Fruit fly (Drosophila melanogaster) whole organism, embryonic: ENCODE data around the gene HERC2.
A peak's percentile ranks its signal among the peaks of the same experiment; 100 is the strongest.

ENCODE experiments used
- CG10366 ChIP-seq: fragments of 200-800 bp; sonication (Bioruptor generic); IDR thresholded peaks from 2 replicates; pipeline ENCODE4 v1.3.6; 2022; ENCODE audit warnings: missing biosample characterization, missing genetic modification characterization
- CG10979 ChIP-seq: fragments of 200-800 bp; sonication (Bioruptor generic); optimal IDR thresholded peaks from 2 replicates; lab custom pipeline; 2018; ENCODE audit warnings: missing biosample characterization, mild to moderate bottlenecking, missing genetic modification characterization, moderate library complexity
- CG12659 ChIP-seq: fragments of 200-800 bp; sonication (Bioruptor generic); optimal IDR thresholded peaks from 3 replicates; lab custom pipeline; 2017; ENCODE audit warnings: mild to moderate bottlenecking, missing biosample characterization, missing genetic modification reagents, missing genetic modification characterization
- CG14050 ChIP-seq: fragments of 200-800 bp; sonication (Bioruptor generic); IDR thresholded peaks from 3 replicates; pipeline ENCODE4 v1.3.6; 2022; ENCODE audit warnings: missing biosample characterization, missing genetic modification characterization
- CG14710 ChIP-seq: fragments of 200-800 bp; sonication (Bioruptor generic); optimal IDR thresholded peaks from 3 replicates; lab custom pipeline; 2019; ENCODE audit warnings: missing biosample characterization, mild to moderate bottlenecking, missing genetic modification characterization, moderate library complexity
- CG1603 ChIP-seq: fragments of 200-800 bp; sonication (Bioruptor generic); optimal IDR thresholded peaks from 2 replicates; lab custom pipeline; 2019; ENCODE audit warnings: missing biosample characterization, mild to moderate bottlenecking, missing genetic modification characterization, moderate library complexity
- CG17802 ChIP-seq: fragments of 200-800 bp; sonication (Bioruptor generic); optimal IDR thresholded peaks from 2 replicates; lab custom pipeline; 2018; ENCODE audit warnings: missing biosample characterization, mild to moderate bottlenecking, missing genetic modification characterization, moderate library complexity
- CG17912 ChIP-seq: fragments of 200-800 bp; sonication (Bioruptor generic); optimal IDR thresholded peaks from 2 replicates; lab custom pipeline; 2018; ENCODE audit warnings: missing biosample characterization, mild to moderate bottlenecking, missing genetic modification characterization
- CG2116 ChIP-seq: fragments of 200-800 bp; sonication (Bioruptor generic); optimal IDR thresholded peaks from 3 replicates; lab custom pipeline; 2018; ENCODE audit warnings: missing biosample characterization, mild to moderate bottlenecking, missing genetic modification characterization
- CG30020 ChIP-seq: fragments of 200-800 bp; optimal IDR thresholded peaks from 2 replicates; lab custom pipeline; 2019; ENCODE audit warnings: missing biosample characterization, mild to moderate bottlenecking, missing genetic modification characterization, moderate library complexity
- CG30403 ChIP-seq: fragments of 200-800 bp; sonication (Bioruptor generic); optimal IDR thresholded peaks from 3 replicates; lab custom pipeline; 2016; ENCODE audit warnings: missing biosample characterization, missing genetic modification characterization
- CG6689 ChIP-seq: fragments of 200-800 bp; sonication (Bioruptor generic); IDR thresholded peaks from 2 replicates; pipeline ENCODE4 v1.3.6; 2022; ENCODE audit warnings: missing biosample characterization, missing genetic modification characterization
- CG6813 ChIP-seq: fragments of 200-800 bp; sonication (Bioruptor generic); optimal IDR thresholded peaks from 2 replicates; lab custom pipeline; 2017; ENCODE audit warnings: missing biosample characterization, missing genetic modification characterization, mild to moderate bottlenecking, moderate library complexity, missing genetic modification reagents
- CG6854 ChIP-seq: fragments of 200-800 bp; sonication (Bioruptor generic); optimal IDR thresholded peaks from 3 replicates; lab custom pipeline; 2017; ENCODE audit warnings: missing biosample characterization, mild to moderate bottlenecking, missing genetic modification characterization
- CG7556 ChIP-seq: fragments of 200-800 bp; sonication (Bioruptor generic); optimal IDR thresholded peaks from 2 replicates; lab custom pipeline; 2017; ENCODE audit warnings: missing biosample characterization, mild to moderate bottlenecking, missing genetic modification characterization
- CG9437 ChIP-seq: fragments of 200-800 bp; sonication (Bioruptor generic); optimal IDR thresholded peaks from 2 replicates; lab custom pipeline; 2018; ENCODE audit warnings: missing biosample characterization, mild to moderate bottlenecking, missing genetic modification characterization
- D19A ChIP-seq: fragments of 200-800 bp; optimal IDR thresholded peaks from 3 replicates; lab custom pipeline; 2019; ENCODE audit warnings: missing biosample characterization, mild to moderate bottlenecking, missing genetic modification characterization, moderate library complexity
- D19B ChIP-seq: fragments of 200-800 bp; sonication (Bioruptor generic); optimal IDR thresholded peaks from 2 replicates; lab custom pipeline; 2017; ENCODE audit warnings: missing biosample characterization, mild to moderate bottlenecking, missing genetic modification characterization
- Dll ChIP-seq: fragments of 200-800 bp; sonication (Bioruptor generic); IDR thresholded peaks from 4 replicates; pipeline ENCODE4 v1.3.6; 2022; ENCODE audit warnings: missing biosample characterization, missing genetic modification characterization; ENCODE audit not compliant: partially characterized antibody
- Doc3 ChIP-seq: fragments of 200-800 bp; sonication (Bioruptor generic); IDR thresholded peaks from 3 replicates; pipeline ENCODE4 v1.3.6; 2022; ENCODE audit warnings: missing biosample characterization, missing genetic modification characterization; ENCODE audit not compliant: partially characterized antibody
- E2f2 ChIP-seq: fragments of 200-800 bp; sonication (Bioruptor generic); IDR thresholded peaks from 2 replicates; pipeline ENCODE4 v1.3.6; 2022; ENCODE audit warnings: missing biosample characterization, missing genetic modification characterization
- Elba2 ChIP-seq: fragments of 200-800 bp; sonication (Bioruptor generic); optimal IDR thresholded peaks from 3 replicates; lab custom pipeline; 2016; ENCODE audit warnings: missing biosample characterization, missing genetic modification characterization
- Ets97D ChIP-seq: fragments of 200-800 bp; sonication (Bioruptor generic); optimal IDR thresholded peaks from 3 replicates; lab custom pipeline; 2016; ENCODE audit warnings: missing biosample characterization, missing genetic modification characterization
- HLH4C ChIP-seq: fragments of 200-800 bp; sonication (Bioruptor generic); IDR thresholded peaks from 3 replicates; pipeline ENCODE4 v1.3.6; 2022; ENCODE audit warnings: missing biosample characterization, missing genetic modification characterization; ENCODE audit not compliant: partially characterized antibody
- MBD-R2 ChIP-seq: fragments of 200-800 bp; sonication (Bioruptor generic); IDR thresholded peaks from 2 replicates; pipeline ENCODE4 v1.3.6; 2022; ENCODE audit warnings: missing biosample characterization, missing genetic modification characterization
- Med ChIP-seq: fragments of 200-800 bp; sonication (Bioruptor generic); peaks from one replicate; lab custom pipeline; 2016; ENCODE audit warnings: missing biosample characterization, missing genetic modification characterization, mild to moderate bottlenecking, inconsistent platforms, moderate library complexity
- NC2α ChIP-seq: fragments of 200-800 bp; sonication (Bioruptor generic); optimal IDR thresholded peaks from 2 replicates; lab custom pipeline; 2016; ENCODE audit warnings: missing biosample characterization, missing genetic modification characterization
- Taf1 ChIP-seq: fragments of 200-800 bp; sonication (Bioruptor generic); IDR thresholded peaks from 2 replicates; pipeline ENCODE4 v1.3.6; 2022; ENCODE audit warnings: missing biosample characterization, missing genetic modification characterization
- Usf ChIP-seq: fragments of 200-800 bp; sonication (Bioruptor generic); optimal IDR thresholded peaks from 2 replicates; lab custom pipeline; 2017; ENCODE audit warnings: missing genotype, missing biosample characterization, missing genetic modification characterization
- amos ChIP-seq: fragments of 200-800 bp; sonication (Bioruptor generic); IDR thresholded peaks from 2 replicates; pipeline ENCODE4 v1.3.6; 2022; ENCODE audit warnings: missing biosample characterization, missing genetic modification characterization; ENCODE audit not compliant: partially characterized antibody
- az2 ChIP-seq: fragments of 200-800 bp; sonication (Bioruptor generic); optimal IDR thresholded peaks from 3 replicates; lab custom pipeline; 2016; ENCODE audit warnings: missing biosample characterization, missing genetic modification characterization
- chif ChIP-seq, 2 experiments: fragments of 200-800 bp; sonication (Bioruptor generic); optimal IDR thresholded peaks; 3 replicates each; lab custom pipeline; 2016; ENCODE audit warnings: missing biosample characterization in 2 of 2, missing genetic modification characterization in 2 of 2
- crp ChIP-seq, 2 experiments: fragments of 200-800 bp; sonication (Bioruptor generic); optimal IDR thresholded peaks; 2 replicates in 1 of 2; 3 replicates in 1 of 2; lab custom pipeline; 2017; ENCODE audit warnings: missing biosample characterization in 2 of 2, missing genetic modification characterization in 2 of 2, mild to moderate bottlenecking in 1 of 2, moderate library complexity in 1 of 2
- dmrt11E ChIP-seq: fragments of 200-800 bp; sonication (Bioruptor generic); optimal IDR thresholded peaks from 3 replicates; lab custom pipeline; 2018; ENCODE audit warnings: missing biosample characterization, mild to moderate bottlenecking, missing genetic modification characterization, moderate library complexity
- exex ChIP-seq: fragments of 200-800 bp; sonication (Bioruptor generic); optimal IDR thresholded peaks from 4 replicates; lab custom pipeline; 2018; ENCODE audit warnings: missing biosample characterization, mild to moderate bottlenecking, missing genetic modification characterization, moderate library complexity
- gfzf ChIP-seq: fragments of 200-800 bp; sonication (Bioruptor generic); optimal IDR thresholded peaks from 2 replicates; lab custom pipeline; 2016; ENCODE audit warnings: missing biosample characterization, mild to moderate bottlenecking, missing genetic modification characterization, moderate library complexity
- gt ChIP-seq: fragments of 200-800 bp; sonication (Bioruptor generic); IDR thresholded peaks from 2 replicates; pipeline ENCODE4 v1.3.6; 2022; ENCODE audit warnings: missing biosample characterization, missing genetic modification characterization
- hbn ChIP-seq: fragments of 200-800 bp; sonication (Bioruptor generic); IDR thresholded peaks from 2 replicates; pipeline ENCODE4 v1.3.6; 2022; ENCODE audit warnings: missing biosample characterization, missing genetic modification characterization; ENCODE audit not compliant: partially characterized antibody
- jumu ChIP-seq: fragments of 200-800 bp; sonication (Bioruptor generic); optimal IDR thresholded peaks from 3 replicates; lab custom pipeline; 2016; ENCODE audit warnings: missing biosample characterization, missing genetic modification characterization
- ken ChIP-seq: fragments of 200-800 bp; sonication (Bioruptor generic); IDR thresholded peaks from 3 replicates; pipeline ENCODE4 v1.3.6; 2022; ENCODE audit warnings: missing biosample characterization, missing genetic modification characterization
- klu ChIP-seq: fragments of 200-800 bp; sonication (Bioruptor generic); IDR thresholded peaks from 2 replicates; pipeline ENCODE4 v1.3.6; 2022; ENCODE audit warnings: missing biosample characterization, missing genetic modification characterization
- seq ChIP-seq: fragments of 200-800 bp; sonication (Bioruptor generic); IDR thresholded peaks from 2 replicates; pipeline ENCODE4 v1.3.6; 2022; ENCODE audit warnings: missing biosample characterization, missing genetic modification characterization
- tna ChIP-seq: fragments of 200-800 bp; sonication (Bioruptor generic); IDR thresholded peaks from 2 replicates; pipeline ENCODE4 v1.3.6; 2022; ENCODE audit warnings: missing biosample characterization, missing genetic modification characterization; ENCODE audit not compliant: partially characterized antibody
- trem ChIP-seq: fragments of 200-800 bp; optimal IDR thresholded peaks from 3 replicates; lab custom pipeline; 2019; ENCODE audit warnings: missing biosample characterization, mild to moderate bottlenecking, missing genetic modification characterization, moderate library complexity
- unc-4 ChIP-seq: fragments of 200-800 bp; sonication (Bioruptor generic); IDR thresholded peaks from 2 replicates; pipeline ENCODE4 v1.3.6; 2022; ENCODE audit warnings: missing biosample characterization, missing genetic modification characterization; ENCODE audit not compliant: partially characterized antibody
- vvl ChIP-seq: fragments of 200-800 bp; sonication (Bioruptor generic); IDR thresholded peaks from 2 replicates; pipeline ENCODE4 v1.3.6; 2022; ENCODE audit warnings: missing biosample characterization, missing genetic modification characterization
- zen2 ChIP-seq: fragments of 200-800 bp; sonication (Bioruptor generic); IDR thresholded peaks from 3 replicates; pipeline ENCODE4 v1.3.6; 2022; ENCODE audit warnings: missing biosample characterization, missing genetic modification characterization; ENCODE audit not compliant: partially characterized antibody

HERC2 gene

dm6 chrX:20419313-20419712 lies 25.1 kb downstream of the HERC2 start, which contains the start of gene Obp19d:
Obp19d (plus strand) TSS chrX:20419613.
- TF ChIP-seq zen2 (GFP tag; lab: Robert Waterston, UW) (no peak), CG7556 (GFP tag; lab: Kevin White, UChicago) (no peak), CG17802 (tag; lab: Kevin White, UChicago) (no peak), CG6813 (GFP tag; lab: Kevin White, UChicago) (no peak), klu (no peak), CG10979 (no peak), crp (GFP tag; optimal IDR thresholded peaks at IDR 0.05; lab: Kevin White, UChicago) (no peak), exex (tag; lab: Kevin White, UChicago) (no peak), seq (GFP tag; lab: Robert Waterston, UW) (no peak), CG14050 (no peak), CG6854 (no peak), NC2α (GFP tag; lab: Kevin White, UChicago) (no peak), Ets97D (GFP tag; lab: Kevin White, UChicago) (no peak), CG6689 (GFP tag; lab: Robert Waterston, UW) (no peak)

dm6 chrX:20423158-20423557 lies 29.0 kb downstream of the HERC2 start:
- TF ChIP-seq CG1603 (tag; lab: Kevin White, UChicago) (no peak), D19B (GFP tag; lab: Kevin White, UChicago) (peak; percentile 72), D19A (tag; lab: Kevin White, UChicago) (peak; percentile 55), HLH4C (GFP tag; lab: Robert Waterston, UW) (no peak), dmrt11E (tag; lab: Kevin White, UChicago) (no peak)

dm6 chrX:20423747-20424165 lies 29.6 kb downstream of the HERC2 start, which contains the start of the genes Pp4-19C and cactin:
Pp4-19C (minus strand) TSS chrX:20424002.
cactin (plus strand) TSS chrX:20424069.
- peak; percentile 80 for TF ChIP-seq amos
- TF ChIP-seq CG30020 = peak; percentile 69
- TF ChIP-seq Med (GFP tag; lab: Kevin White, UChicago) = peak; percentile 88
- TF ChIP-seq gt (GFP tag; lab: Robert Waterston, UW) = no peak
- TF ChIP-seq Dll (GFP tag; lab: Robert Waterston, UW) = peak; percentile 91
- TF ChIP-seq CG14710 = peak; percentile 60
- no peak for TF ChIP-seq Usf (GFP tag; lab: Kevin White, UChicago)
- TF ChIP-seq CG12659 (GFP tag; lab: Kevin White, UChicago) = peak; percentile 29
- peak; percentile 81 for TF ChIP-seq CG2116 (GFP tag; lab: Kevin White, UChicago)
- peak; percentile 7 for TF ChIP-seq jumu
- peak; percentile 46 for TF ChIP-seq CG30403 (GFP tag; lab: Kevin White, UChicago)
- peak in 1 of 2 experiments; percentile 21 for TF ChIP-seq chif (GFP tag; optimal IDR thresholded peaks at IDR 0.05; lab: Kevin White, UChicago)
- no peak for TF ChIP-seq CG17912 (GFP tag; lab: Kevin White, UChicago)
- peak; percentile 83 for TF ChIP-seq unc-4 (GFP tag; lab: Robert Waterston, UW)
- peak; percentile 15; the same call in 1 of the 2 replicates for TF ChIP-seq E2f2 (GFP tag; lab: Robert Waterston, UW)
- TF ChIP-seq az2 = peak; percentile 1
- TF ChIP-seq CG10366 = no peak
- TF ChIP-seq trem (tag; lab: Kevin White, UChicago) = peak; percentile 75
- TF ChIP-seq gfzf = peak; percentile 17
- no peak for TF ChIP-seq CG9437 (GFP tag; lab: Kevin White, UChicago)
- TF ChIP-seq ken (GFP tag; lab: Robert Waterston, UW) = no peak
- TF ChIP-seq Taf1 (GFP tag; lab: Robert Waterston, UW) = no peak
- TF ChIP-seq vvl = 0 out of 2 replicates have a peak, but pooled peaks have one; percentile 23
- peak; percentile 61 for TF ChIP-seq hbn (GFP tag; lab: Robert Waterston, UW)
- TF ChIP-seq tna (GFP tag; lab: Robert Waterston, UW) = peak; percentile 61; the same call in 1 of the 2 replicates
- TF ChIP-seq MBD-R2 = peak; percentile 53; the same call in 1 of the 2 replicates
- TF ChIP-seq Doc3 (GFP tag; lab: Robert Waterston, UW) = peak; percentile 84
- TF ChIP-seq Elba2 = peak; percentile 30
